Worm (Caenorhabditis elegans) whole organism, L2 larva: ENCODE data around the gene crls-1.

Experiments
- C34F6.9 ChIP-seq: fragments of 150-350 bp; optimal IDR thresholded peaks from 2 replicates; lab custom pipeline; 2014; ENCODE audit warnings: missing biosample characterization, missing genetic modification characterization
- F13H6.1 ChIP-seq: sonication (generic microtip); optimal IDR thresholded peaks from 2 replicates; lab custom pipeline; 2016; ENCODE audit warnings: missing genetic modification characterization, missing compliant biosample characterization
- Y55F3AM.14 ChIP-seq: fragments of 200-800 bp; sonication (Bioruptor generic); optimal IDR thresholded peaks from 2 replicates; lab custom pipeline; 2018; ENCODE audit warnings: mild to moderate bottlenecking, missing genetic modification characterization, missing compliant biosample characterization
- alr-1 ChIP-seq: fragments of 150-350 bp; optimal IDR thresholded peaks from 2 replicates; lab custom pipeline; 2014; ENCODE audit warnings: missing biosample characterization, missing genetic modification characterization
- aly-2 ChIP-seq: fragments of 150-350 bp; optimal IDR thresholded peaks from 2 replicates; lab custom pipeline; 2014; ENCODE audit warnings: missing biosample characterization, missing genetic modification characterization
- ama-1 ChIP-seq: fragments of 150-350 bp; optimal IDR thresholded peaks from 2 replicates; lab custom pipeline; 2018; ENCODE audit warnings: inconsistent platforms
- ceh-16 ChIP-seq: fragments of 150-350 bp; optimal IDR thresholded peaks from 2 replicates; lab custom pipeline; 2014; ENCODE audit warnings: missing biosample characterization, missing genetic modification characterization
- ceh-82 ChIP-seq: fragments of 150-350 bp; optimal IDR thresholded peaks from 2 replicates; lab custom pipeline; 2014; ENCODE audit warnings: missing biosample characterization, missing genetic modification characterization
- crh-2 ChIP-seq: sonication (generic microtip); optimal IDR thresholded peaks from 2 replicates; lab custom pipeline; 2017; ENCODE audit warnings: missing biosample characterization, missing genetic modification characterization
- egl-27 ChIP-seq: sonication (generic microtip); optimal IDR thresholded peaks from 3 replicates; lab custom pipeline; 2017; ENCODE audit warnings: missing biosample characterization, missing genetic modification reagents, missing genetic modification characterization
- elt-1 ChIP-seq: fragments of 150-350 bp; optimal IDR thresholded peaks from 2 replicates; lab custom pipeline; 2014; ENCODE audit warnings: missing biosample characterization, missing genetic modification characterization
- fos-1 ChIP-seq: fragments of 150-350 bp; optimal IDR thresholded peaks from 2 replicates; lab custom pipeline; 2014; ENCODE audit warnings: missing biosample characterization, missing genetic modification characterization
- lin-11 ChIP-seq: fragments of 150-350 bp; sonication (generic microtip); optimal IDR thresholded peaks from 2 replicates; lab custom pipeline; 2014; ENCODE audit warnings: missing biosample characterization, missing genetic modification characterization, inconsistent platforms, mixed read lengths
- lin-13 ChIP-seq: fragments of 150-350 bp; optimal IDR thresholded peaks from 2 replicates; lab custom pipeline; 2014; ENCODE audit warnings: missing biosample characterization, missing genetic modification reagents, missing genetic modification characterization
- lin-39 ChIP-seq: fragments of 150-350 bp; optimal IDR thresholded peaks from 2 replicates; lab custom pipeline; 2014; ENCODE audit warnings: missing biosample characterization, missing genetic modification reagents, missing genetic modification characterization
- lsy-2 ChIP-seq, 2 experiments: fragments of 150-350 bp in 1 of 2; sonication (generic microtip) in 1 of 2; optimal IDR thresholded peaks; 2 replicates each; lab custom pipeline; 2014 to 2017; ENCODE audit warnings: missing biosample characterization in 2 of 2, missing genetic modification characterization in 2 of 2
- mab-5 ChIP-seq: fragments of 150-350 bp; optimal IDR thresholded peaks from 2 replicates; lab custom pipeline; 2014; ENCODE audit warnings: missing biosample characterization, missing genetic modification characterization
- mbf-1 ChIP-seq: sonication (generic microtip); optimal IDR thresholded peaks from 2 replicates; lab custom pipeline; 2017; ENCODE audit warnings: missing biosample characterization, missing genetic modification characterization
- mdl-1 ChIP-seq, 2 experiments: fragments of 150-350 bp in 1 of 2; sonication (generic microtip) in 1 of 2; optimal IDR thresholded peaks; 2 replicates each; lab custom pipeline; 2017; ENCODE audit warnings: missing biosample characterization in 2 of 2, missing genetic modification characterization in 2 of 2
- nhr-10 ChIP-seq: sonication (generic microtip); optimal IDR thresholded peaks from 2 replicates; lab custom pipeline; 2017; ENCODE audit warnings: missing biosample characterization, missing genetic modification characterization
- nhr-11 ChIP-seq: fragments of 150-350 bp; optimal IDR thresholded peaks from 2 replicates; lab custom pipeline; 2014; ENCODE audit warnings: missing biosample characterization, missing genetic modification characterization
- nhr-12 ChIP-seq: fragments of 150-350 bp; optimal IDR thresholded peaks from 2 replicates; lab custom pipeline; 2014; ENCODE audit warnings: missing biosample characterization, missing genetic modification characterization
- nhr-129 ChIP-seq: fragments of 150-350 bp; optimal IDR thresholded peaks from 2 replicates; lab custom pipeline; 2014; ENCODE audit warnings: missing biosample characterization, missing genetic modification characterization
- nhr-21 ChIP-seq: fragments of 150-350 bp; optimal IDR thresholded peaks from 2 replicates; lab custom pipeline; 2014; ENCODE audit warnings: missing biosample characterization, missing genetic modification characterization
- nhr-23 ChIP-seq: fragments of 150-350 bp; optimal IDR thresholded peaks from 2 replicates; lab custom pipeline; 2014; ENCODE audit warnings: missing biosample characterization, missing genetic modification reagents, missing genetic modification characterization
- nhr-237 ChIP-seq: fragments of 150-350 bp; optimal IDR thresholded peaks from 2 replicates; lab custom pipeline; 2014; ENCODE audit warnings: missing biosample characterization, missing genetic modification characterization
- nhr-77 ChIP-seq: fragments of 150-350 bp; optimal IDR thresholded peaks from 2 replicates; lab custom pipeline; 2014; ENCODE audit warnings: missing biosample characterization, missing genetic modification characterization
- sem-4 ChIP-seq: fragments of 150-350 bp; optimal IDR thresholded peaks from 2 replicates; lab custom pipeline; 2014; ENCODE audit warnings: missing biosample characterization, missing genetic modification reagents, missing genetic modification characterization
- skn-1 ChIP-seq: sonication (generic microtip); optimal IDR thresholded peaks from 2 replicates; lab custom pipeline; 2017; ENCODE audit warnings: missing biosample characterization, missing genetic modification characterization
- sma-3 ChIP-seq: sonication (generic microtip); optimal IDR thresholded peaks from 2 replicates; lab custom pipeline; 2016; ENCODE audit warnings: missing genetic modification reagents, missing genetic modification characterization, missing compliant biosample characterization
- sma-9 ChIP-seq, 2 experiments: fragments of 150-350 bp in 1 of 2; sonication (generic microtip) in 1 of 2; optimal IDR thresholded peaks; 2 replicates each; lab custom pipeline; 2014 to 2016; ENCODE audit warnings: missing genetic modification characterization in 2 of 2, mild to moderate bottlenecking in 1 of 2, missing biosample characterization in 1 of 2, missing compliant biosample characterization in 1 of 2, missing genetic modification reagents in 1 of 2, moderate library complexity in 1 of 2
- snpc-4 ChIP-seq: fragments of 150-350 bp; optimal IDR thresholded peaks from 2 replicates; lab custom pipeline; 2014; ENCODE audit warnings: missing biosample characterization, missing genetic modification characterization
- unc-55 ChIP-seq: fragments of 150-350 bp; sonication (generic microtip); optimal IDR thresholded peaks from 3 replicates; lab custom pipeline; 2014; ENCODE audit warnings: missing biosample characterization, missing genetic modification reagents, missing genetic modification characterization
- unc-62 ChIP-seq: fragments of 150-350 bp; optimal IDR thresholded peaks from 2 replicates; lab custom pipeline; 2014; ENCODE audit warnings: missing biosample characterization, missing genetic modification reagents, missing genetic modification characterization
- ztf-1 ChIP-seq: fragments of 200-800 bp; sonication (Bioruptor generic); conservative IDR thresholded peaks from 2 replicates; pipeline ENCODE4 v1.3.6; 2022; ENCODE audit warnings: missing genetic modification characterization, missing compliant biosample characterization
- ztf-11 ChIP-seq: sonication (generic microtip); optimal IDR thresholded peaks from 2 replicates; lab custom pipeline; 2017; ENCODE audit warnings: missing biosample characterization, missing genetic modification characterization
- ztf-4 ChIP-seq: fragments of 150-350 bp; optimal IDR thresholded peaks from 2 replicates; lab custom pipeline; 2014; ENCODE audit warnings: missing biosample characterization, missing genetic modification characterization

Gene crls-1

DNA sequence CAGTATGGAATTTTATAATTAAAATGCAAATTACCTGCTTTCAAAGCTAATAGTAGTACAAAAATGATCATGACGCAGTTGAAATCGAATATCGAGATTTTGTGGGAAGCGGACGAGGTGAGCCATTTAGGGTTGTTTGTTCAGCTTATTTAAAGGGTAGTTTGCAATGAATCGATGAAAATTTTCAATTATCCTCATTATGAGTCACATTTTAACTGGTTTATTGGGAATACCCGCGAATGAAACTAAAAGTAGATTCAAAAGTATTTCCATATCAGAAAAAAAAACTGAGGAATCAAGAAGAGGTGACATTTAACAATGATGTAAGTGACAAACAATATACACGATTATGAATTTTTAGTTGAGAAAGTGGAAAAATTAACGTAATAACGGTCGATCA, 9.6 kb upstream of the crls-1 start, which contains the start of gene F23H11.7:
TSS of gene F23H11.7 (minus strand) at position 101 of the 400 bp plus-strand sequence.
- TF ChIP-seq nhr-129, result no peak
- TF ChIP-seq F13H6.1 (tag; lab: Kevin White, UChicago), result no peak
- TF ChIP-seq sma-9 (GFP tag; optimal IDR thresholded peaks at IDR 0.05; lab: Kevin White, UChicago), result no peak
- TF ChIP-seq sma-9 (tag; optimal IDR thresholded peaks at IDR 0.05; lab: Kevin White, UChicago), result no peak
- no peak for TF ChIP-seq lin-39 (tag; lab: Kevin White, UChicago)
- TF ChIP-seq mdl-1 (tag; optimal IDR thresholded peaks at IDR 0.05; lab: Kevin White, UChicago), result no peak
- no peak for TF ChIP-seq mbf-1 (tag; lab: Kevin White, UChicago)
- no peak for TF ChIP-seq snpc-4 (tag; lab: Kevin White, UChicago)
- TF ChIP-seq nhr-23, result no peak
- TF ChIP-seq elt-1 (tag; lab: Kevin White, UChicago), result no peak
- TF ChIP-seq ceh-82, result no peak
- no peak for TF ChIP-seq ztf-11 (tag; lab: Kevin White, UChicago)
- TF ChIP-seq aly-2 (tag; lab: Kevin White, UChicago), result no peak
- no peak for TF ChIP-seq alr-1 (tag; lab: Kevin White, UChicago)
- no peak for TF ChIP-seq ceh-16 (tag; lab: Kevin White, UChicago)
- TF ChIP-seq nhr-21 (tag; lab: Kevin White, UChicago), result no peak
- no peak for TF ChIP-seq Y55F3AM.14
- TF ChIP-seq ztf-4, result no peak

DNA sequence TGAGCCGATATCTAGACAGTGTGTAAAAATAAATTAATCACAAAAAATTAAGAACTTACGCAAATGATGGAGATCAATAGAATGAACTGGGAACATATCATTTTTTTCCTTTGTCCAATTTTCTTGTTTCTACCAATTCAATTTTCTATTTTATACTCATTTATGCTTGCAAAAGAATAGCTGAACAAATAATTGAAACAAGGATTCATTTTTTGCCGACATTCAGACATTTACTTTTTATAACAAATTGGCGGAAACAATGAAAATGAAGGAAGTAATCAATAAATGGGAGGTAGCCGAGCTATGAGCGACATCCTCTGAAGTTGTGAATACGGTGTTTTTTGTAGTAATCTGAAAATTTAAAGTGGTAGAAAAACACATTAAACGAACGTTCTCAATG, 7.2 kb upstream of the crls-1 start, which contains the start of gene idpp-13:
TSS of gene idpp-13 (minus strand) at position 101 of the 400 bp plus-strand sequence.
- TF ChIP-seq fos-1 (tag; lab: Kevin White, UChicago), result no peak
- no peak for TF ChIP-seq F13H6.1 (tag; lab: Kevin White, UChicago)
- no peak for TF ChIP-seq sem-4 (tag; lab: Kevin White, UChicago)
- TF ChIP-seq ztf-4, result no peak
- no peak for TF ChIP-seq nhr-21 (tag; lab: Kevin White, UChicago)
- TF ChIP-seq nhr-77 (tag; lab: Kevin White, UChicago), result no peak
- no peak for TF ChIP-seq ztf-11 (tag; lab: Kevin White, UChicago)
- TF ChIP-seq elt-1 (tag; lab: Kevin White, UChicago), result no peak
- TF ChIP-seq mab-5, result no peak
- no peak for TF ChIP-seq mdl-1 (tag; optimal IDR thresholded peaks at IDR 0.05; lab: Kevin White, UChicago)
- TF ChIP-seq nhr-237 (tag; lab: Kevin White, UChicago), result no peak
- TF ChIP-seq, all 48 proteins: peak for 0

DNA sequence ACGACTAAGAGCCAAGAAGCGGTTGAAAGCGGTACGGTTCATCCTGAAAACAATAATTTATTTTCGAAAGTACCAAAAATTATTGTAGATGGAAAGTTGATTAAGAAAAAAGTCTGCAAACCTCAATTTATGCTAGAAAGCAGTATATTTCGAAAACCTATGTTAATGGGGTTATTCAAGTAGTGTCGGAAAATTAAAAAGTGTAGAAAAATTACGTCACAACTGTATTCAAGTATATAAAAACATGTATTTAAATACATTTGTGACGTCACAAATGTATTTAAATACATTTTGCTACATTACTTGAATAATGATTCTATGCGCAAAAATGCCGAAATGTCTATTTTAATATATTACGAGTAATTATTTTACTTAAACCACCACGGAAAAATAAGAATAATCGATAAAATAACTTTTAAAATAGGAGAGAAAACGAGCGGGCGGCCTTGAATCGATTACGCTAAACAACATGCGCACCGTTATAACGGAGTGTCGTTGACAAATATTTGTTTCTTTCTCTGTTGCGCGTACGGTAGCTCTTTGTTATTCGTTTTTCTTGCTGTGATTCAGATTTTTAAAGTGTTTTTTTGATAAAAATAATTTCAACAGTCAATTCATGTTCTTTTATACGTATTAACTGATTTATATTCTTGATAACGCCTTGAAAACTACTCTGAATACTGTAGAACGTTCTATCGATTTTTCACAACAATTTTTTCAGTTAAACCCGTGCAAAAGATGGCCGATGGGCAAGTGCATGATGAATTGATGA, 1.0 kb upstream of the crls-1 start, which contains the start of the genes F23H11.5 and bra-2:
TSS of gene F23H11.5 (minus strand) at position 51 of the 772 bp plus-strand sequence.
TSS of gene bra-2 (plus strand) at position 722 of the 772 bp plus-strand sequence.
- TF ChIP-seq C34F6.9 (tag; lab: Kevin White, UChicago) (peak; percentile 63), egl-27 (no peak), fos-1 (tag; lab: Kevin White, UChicago) (no peak), nhr-10 (no peak), ztf-1 (GFP tag; lab: Robert Waterston, UW) (no peak), nhr-237 (tag; lab: Kevin White, UChicago) (no peak), F13H6.1 (tag; lab: Kevin White, UChicago) (no peak), crh-2 (tag; lab: Kevin White, UChicago) (peak; percentile 23), nhr-11 (tag; lab: Kevin White, UChicago) (no peak), unc-62 (GFP tag; lab: Kevin White, UChicago) (no peak), ztf-4 (no peak), mab-5 (no peak), aly-2 (tag; lab: Kevin White, UChicago) (no peak), nhr-23 (no peak), lin-13 (GFP tag; lab: Kevin White, UChicago) (no peak), nhr-12 (tag; lab: Kevin White, UChicago) (no peak), nhr-129 (peak; percentile 4), skn-1 (tag; lab: Kevin White, UChicago) (no peak), unc-55 (GFP tag; lab: Kevin White, UChicago) (peak; percentile 69), nhr-77 (tag; lab: Kevin White, UChicago) (no peak), sma-3 (GFP tag; lab: Kevin White, UChicago) (no peak), lsy-2 (tag; optimal IDR thresholded peaks at IDR 0.05; lab: Kevin White, UChicago) (peak in 1 of 2 experiments; percentile 70), ama-1 (lab: Kevin White, UChicago) (no peak), mbf-1 (tag; lab: Kevin White, UChicago) (no peak), lin-11 (tag; lab: Kevin White, UChicago) (no peak)
